Fruit fly (Drosophila melanogaster) whole organism, embryonic: ENCODE measurements around the gene PGRP-LF.

Source experiments
- Adf1 ChIP-seq: fragments of 200-800 bp; sonication (Bioruptor generic); IDR thresholded peaks from 2 replicates; pipeline ENCODE4 v1.3.6; 2022; ENCODE audit warnings: missing biosample characterization, missing genetic modification characterization
- Atf3 ChIP-seq: fragments of 200-800 bp; sonication (Bioruptor generic); optimal IDR thresholded peaks from 3 replicates; lab custom pipeline; 2016; ENCODE audit warnings: missing biosample characterization, missing genetic modification characterization
- CG10267 ChIP-seq: fragments of 200-800 bp; sonication (Bioruptor generic); optimal IDR thresholded peaks from 2 replicates; lab custom pipeline; 2018; ENCODE audit warnings: missing biosample characterization, mild to moderate bottlenecking, missing genetic modification characterization, moderate library complexity
- CG10565 ChIP-seq: fragments of 200-800 bp; sonication (Bioruptor generic); optimal IDR thresholded peaks from 3 replicates; lab custom pipeline; 2016; ENCODE audit warnings: missing biosample characterization, mild to moderate bottlenecking, missing genetic modification characterization
- CG10979 ChIP-seq: fragments of 200-800 bp; sonication (Bioruptor generic); optimal IDR thresholded peaks from 2 replicates; lab custom pipeline; 2018; ENCODE audit warnings: missing biosample characterization, mild to moderate bottlenecking, missing genetic modification characterization, moderate library complexity
- CG11723 ChIP-seq: fragments of 200-800 bp; sonication (Bioruptor generic); optimal IDR thresholded peaks from 2 replicates; lab custom pipeline; 2017; ENCODE audit warnings: missing biosample characterization, mild to moderate bottlenecking, missing genetic modification characterization
- CG13287 ChIP-seq: fragments of 200-800 bp; sonication (Bioruptor generic); IDR thresholded peaks from 2 replicates; pipeline ENCODE4 v1.3.6; 2022; ENCODE audit warnings: missing biosample characterization, missing genetic modification characterization; ENCODE audit not compliant: partially characterized antibody
- CG13624 ChIP-seq: fragments of 200-800 bp; sonication (Bioruptor generic); optimal IDR thresholded peaks from 2 replicates; lab custom pipeline; 2016; ENCODE audit warnings: missing biosample characterization, missing genetic modification characterization
- CG14014 ChIP-seq: fragments of 200-800 bp; sonication (Bioruptor generic); IDR thresholded peaks from 2 replicates; pipeline ENCODE4 v1.3.6; 2022; ENCODE audit warnings: missing biosample characterization, missing genetic modification characterization
- CG15514 ChIP-seq: fragments of 200-800 bp; sonication (Bioruptor generic); optimal IDR thresholded peaks from 3 replicates; lab custom pipeline; 2017; ENCODE audit warnings: missing biosample characterization, missing genetic modification characterization, mild to moderate bottlenecking, moderate library complexity, missing genetic modification reagents
- CG1602 ChIP-seq: fragments of 200-800 bp; sonication (Bioruptor generic); optimal IDR thresholded peaks from 3 replicates; lab custom pipeline; 2016; ENCODE audit warnings: missing biosample characterization, missing genetic modification characterization
- CG1792 ChIP-seq: fragments of 200-800 bp; sonication (Bioruptor generic); optimal IDR thresholded peaks from 2 replicates; lab custom pipeline; 2016; ENCODE audit warnings: missing biosample characterization, missing genetic modification characterization
- CG2116 ChIP-seq: fragments of 200-800 bp; sonication (Bioruptor generic); optimal IDR thresholded peaks from 3 replicates; lab custom pipeline; 2018; ENCODE audit warnings: missing biosample characterization, mild to moderate bottlenecking, missing genetic modification characterization
- CG2129 ChIP-seq: fragments of 200-800 bp; sonication (Bioruptor generic); IDR thresholded peaks from 2 replicates; pipeline ENCODE4 v1.3.6; 2022; ENCODE audit warnings: missing biosample characterization, missing genetic modification characterization; ENCODE audit not compliant: partially characterized antibody
- CG2875 ChIP-seq: fragments of 200-800 bp; sonication (Bioruptor generic); optimal IDR thresholded peaks from 2 replicates; lab custom pipeline; 2017; ENCODE audit warnings: missing biosample characterization, mild to moderate bottlenecking, missing genetic modification characterization, missing genetic modification reagents
- CG31365 ChIP-seq: fragments of 200-800 bp; sonication (Bioruptor generic); optimal IDR thresholded peaks from 2 replicates; lab custom pipeline; 2018; ENCODE audit warnings: missing biosample characterization, mild to moderate bottlenecking, missing genetic modification characterization
- CG31388 ChIP-seq: fragments of 200-800 bp; sonication (Bioruptor generic); optimal IDR thresholded peaks from 2 replicates; lab custom pipeline; 2016; ENCODE audit warnings: missing biosample characterization, missing genetic modification characterization
- CG34376 ChIP-seq: fragments of 200-800 bp; sonication (Bioruptor generic); optimal IDR thresholded peaks from 2 replicates; lab custom pipeline; 2018; ENCODE audit warnings: missing biosample characterization, mild to moderate bottlenecking, missing genetic modification characterization
- CG4854 ChIP-seq: fragments of 200-800 bp; sonication (Bioruptor generic); optimal IDR thresholded peaks from 2 replicates; lab custom pipeline; 2016; ENCODE audit warnings: missing biosample characterization, missing genetic modification characterization, inconsistent platforms
- CG8359 ChIP-seq: fragments of 200-800 bp; sonication (Bioruptor generic); optimal IDR thresholded peaks from 2 replicates; lab custom pipeline; 2017; ENCODE audit warnings: missing biosample characterization, mild to moderate bottlenecking, missing genetic modification characterization, borderline replicate concordance
- CG8765 ChIP-seq: fragments of 200-800 bp; sonication (Bioruptor generic); IDR thresholded peaks from 2 replicates; pipeline ENCODE4 v1.3.6; 2022; ENCODE audit warnings: missing biosample characterization, missing genetic modification characterization
- CG9437 ChIP-seq: fragments of 200-800 bp; sonication (Bioruptor generic); optimal IDR thresholded peaks from 2 replicates; lab custom pipeline; 2018; ENCODE audit warnings: missing biosample characterization, mild to moderate bottlenecking, missing genetic modification characterization
- CG9797 ChIP-seq: fragments of 200-800 bp; sonication (Bioruptor generic); optimal IDR thresholded peaks from 3 replicates; lab custom pipeline; 2018; ENCODE audit warnings: missing biosample characterization, mild to moderate bottlenecking, missing genetic modification characterization
- Deaf1 ChIP-seq: fragments of 200-800 bp; optimal IDR thresholded peaks from 3 replicates; lab custom pipeline; 2019; ENCODE audit warnings: missing biosample characterization, mild to moderate bottlenecking, missing genetic modification characterization, moderate library complexity
- HLH4C ChIP-seq: fragments of 200-800 bp; sonication (Bioruptor generic); IDR thresholded peaks from 3 replicates; pipeline ENCODE4 v1.3.6; 2022; ENCODE audit warnings: missing biosample characterization, missing genetic modification characterization; ENCODE audit not compliant: partially characterized antibody
- HmgD ChIP-seq: fragments of 200-800 bp; sonication (Bioruptor generic); optimal IDR thresholded peaks from 3 replicates; lab custom pipeline; 2016; ENCODE audit warnings: missing biosample characterization, missing genetic modification characterization
- Hmr ChIP-seq: fragments of 200-800 bp; sonication (Bioruptor generic); optimal IDR thresholded peaks from 3 replicates; lab custom pipeline; 2017; ENCODE audit warnings: mild to moderate bottlenecking, missing biosample characterization, missing genetic modification reagents, missing genetic modification characterization
- MTF-1 ChIP-seq: fragments of 200-800 bp; sonication (Bioruptor generic); optimal IDR thresholded peaks from 2 replicates; lab custom pipeline; 2018; ENCODE audit warnings: missing biosample characterization, mild to moderate bottlenecking, missing genetic modification characterization, borderline replicate concordance
- Mes4 ChIP-seq: fragments of 200-800 bp; sonication (Bioruptor generic); optimal IDR thresholded peaks from 2 replicates; lab custom pipeline; 2016; ENCODE audit warnings: missing biosample characterization, missing genetic modification characterization
- Nf-YB ChIP-seq: fragments of 200-800 bp; sonication (Bioruptor generic); optimal IDR thresholded peaks from 3 replicates; lab custom pipeline; 2019; ENCODE audit warnings: missing biosample characterization, mild to moderate bottlenecking, missing genetic modification characterization, moderate library complexity
- Sry-β ChIP-seq: fragments of 200-800 bp; sonication (Bioruptor generic); optimal IDR thresholded peaks from 2 replicates; lab custom pipeline; 2018; ENCODE audit warnings: missing biosample characterization, mild to moderate bottlenecking, missing genetic modification characterization, moderate library complexity
- cato ChIP-seq: fragments of 200-800 bp; sonication (Bioruptor generic); optimal IDR thresholded peaks from 2 replicates; lab custom pipeline; 2016; ENCODE audit warnings: missing biosample characterization, missing genetic modification characterization, borderline replicate concordance
- crp ChIP-seq, 2 experiments: fragments of 200-800 bp; sonication (Bioruptor generic); optimal IDR thresholded peaks; 2 replicates in 1 of 2; 3 replicates in 1 of 2; lab custom pipeline; 2017; ENCODE audit warnings: missing biosample characterization in 2 of 2, missing genetic modification characterization in 2 of 2, mild to moderate bottlenecking in 1 of 2, moderate library complexity in 1 of 2
- dati ChIP-seq: fragments of 200-800 bp; sonication (Bioruptor generic); IDR thresholded peaks from 2 replicates; pipeline ENCODE4 v1.3.6; 2022; ENCODE audit warnings: missing biosample characterization, missing genetic modification characterization
- fd3F ChIP-seq: fragments of 200-800 bp; sonication (Bioruptor generic); optimal IDR thresholded peaks from 2 replicates; lab custom pipeline; 2018; ENCODE audit warnings: missing biosample characterization, mild to moderate bottlenecking, missing genetic modification characterization, moderate library complexity
- kah ChIP-seq: fragments of 200-800 bp; sonication (Bioruptor generic); optimal IDR thresholded peaks from 2 replicates; lab custom pipeline; 2018; ENCODE audit warnings: missing biosample characterization, mild to moderate bottlenecking, missing genetic modification characterization
- nau ChIP-seq: fragments of 200-800 bp; sonication (Bioruptor generic); optimal IDR thresholded peaks from 3 replicates; lab custom pipeline; 2017; ENCODE audit warnings: missing biosample characterization, mild to moderate bottlenecking, missing genetic modification characterization, missing genetic modification reagents
- odd ChIP-seq: fragments of 200-800 bp; sonication (Bioruptor generic); optimal IDR thresholded peaks from 2 replicates; lab custom pipeline; 2017; ENCODE audit warnings: missing biosample characterization, mild to moderate bottlenecking, missing genetic modification characterization
- otp ChIP-seq: fragments of 200-800 bp; sonication (Bioruptor generic); IDR thresholded peaks from 3 replicates; pipeline ENCODE4, ENCODE4 v1.3.6; 2022; ENCODE audit warnings: missing biosample characterization, missing genetic modification characterization
- ro ChIP-seq: fragments of 200-800 bp; sonication (Bioruptor generic); IDR thresholded peaks from 2 replicates; pipeline ENCODE4 v1.3.6; 2022; ENCODE audit warnings: missing biosample characterization, missing genetic modification characterization
- sens ChIP-seq: fragments of 200-800 bp; sonication (Bioruptor generic); peaks from one replicate; lab custom pipeline; 2016; ENCODE audit warnings: missing biosample characterization, missing genetic modification characterization
- seq ChIP-seq: fragments of 200-800 bp; sonication (Bioruptor generic); IDR thresholded peaks from 2 replicates; pipeline ENCODE4 v1.3.6; 2022; ENCODE audit warnings: missing biosample characterization, missing genetic modification characterization
- sim ChIP-seq: fragments of 200-800 bp; sonication (Bioruptor generic); IDR thresholded peaks from 2 replicates; pipeline ENCODE4 v1.3.6; 2022; ENCODE audit warnings: missing biosample characterization, missing genetic modification characterization
- sug ChIP-seq: fragments of 200-800 bp; optimal IDR thresholded peaks from 2 replicates; lab custom pipeline; 2019; ENCODE audit warnings: missing biosample characterization, mild to moderate bottlenecking, missing genetic modification characterization, moderate library complexity
- tap ChIP-seq: fragments of 200-800 bp; optimal IDR thresholded peaks from 3 replicates; lab custom pipeline; 2019; ENCODE audit warnings: missing biosample characterization, mild to moderate bottlenecking, missing genetic modification characterization, moderate library complexity
- tll ChIP-seq, 2 experiments: fragments of 200-800 bp in 1 of 2; fragments of >200 bp in 1 of 2; sonication (Bioruptor generic) in 1 of 2; optimal IDR thresholded peaks; 2 replicates each; lab custom pipeline; 2017 to 2019; ENCODE audit warnings: missing biosample characterization in 2 of 2, missing genetic modification characterization in 2 of 2, mild to moderate bottlenecking in 1 of 2, moderate library complexity in 1 of 2
- tx ChIP-seq: fragments of 200-800 bp; sonication (Bioruptor generic); optimal IDR thresholded peaks from 2 replicates; lab custom pipeline; 2016; ENCODE audit warnings: missing biosample characterization, missing genetic modification characterization
- unc-4 ChIP-seq: fragments of 200-800 bp; sonication (Bioruptor generic); IDR thresholded peaks from 2 replicates; pipeline ENCODE4 v1.3.6; 2022; ENCODE audit warnings: missing biosample characterization, missing genetic modification characterization; ENCODE audit not compliant: partially characterized antibody

Gene PGRP-LF

dm6 chr3L:9383345-9384075 is 34.1 kb downstream of the PGRP-LF start, which contains the start of gene Hsp27 (continued):
- TF ChIP-seq Nf-YB (GFP tag; lab: Kevin White, UChicago) (peak; percentile 86), Hmr (GFP tag; lab: Kevin White, UChicago) (peak; percentile 98), CG10979 (peak; percentile 99), CG31365 (tag; lab: Kevin White, UChicago) (peak; percentile 89), tx (GFP tag; lab: Kevin White, UChicago) (peak; percentile 70), CG8359 (GFP tag; lab: Kevin White, UChicago) (peak; percentile 94), CG34376 (peak; percentile 94), Mes4 (GFP tag; lab: Kevin White, UChicago) (peak; percentile 68), HLH4C (GFP tag; lab: Robert Waterston, UW) (no peak), CG10267 (peak; percentile 94), CG1602 (GFP tag; lab: Kevin White, UChicago) (peak; percentile 98), cato (GFP tag; lab: Kevin White, UChicago) (peak; percentile 97), CG14014 (peak; percentile 96), CG2129 (GFP tag; lab: Robert Waterston, UW) (no peak), tap (tag; lab: Kevin White, UChicago) (peak; percentile 96), odd (GFP tag; lab: Kevin White, UChicago) (peak; percentile 95), sim (GFP tag; lab: Robert Waterston, UW) (peak; percentile 97), Adf1 (GFP tag; lab: Robert Waterston, UW) (peak; percentile 87), Atf3 (GFP tag; lab: Kevin White, UChicago) (peak; percentile 74), crp (GFP tag; optimal IDR thresholded peaks at IDR 0.05; lab: Kevin White, UChicago) (peak; percentile 4 to 66), CG2116 (peak; percentile 82), CG13624 (GFP tag; lab: Kevin White, UChicago) (peak; percentile 96), tll (GFP tag; optimal IDR thresholded peaks at IDR 0.05; lab: Kevin White, UChicago) (peak in 1 of 2 experiments; percentile 50), CG9437 (peak; percentile 92), kah (peak; percentile 91), nau (GFP tag; lab: Kevin White, UChicago) (peak; percentile 99), CG31388 (GFP tag; lab: Kevin White, UChicago) (peak; percentile 96), unc-4 (no peak), CG2875 (GFP tag; lab: Kevin White, UChicago) (peak; percentile 99), fd3F (peak; percentile 94), CG13287 (GFP tag; lab: Robert Waterston, UW) (no peak; the same call in 1 of the 2 replicates), CG15514 (peak; percentile 93), Sry-β (GFP tag; lab: Kevin White, UChicago) (peak; percentile 70), CG10565 (GFP tag; lab: Kevin White, UChicago) (peak; percentile 92), Deaf1 (tag; lab: Kevin White, UChicago) (peak; percentile 86), CG9797 (GFP tag; lab: Kevin White, UChicago) (peak; percentile 50), sug (tag; lab: Kevin White, UChicago) (peak; percentile 87), sens (GFP tag; lab: Kevin White, UChicago) (peak; percentile 99), MTF-1 (GFP tag; lab: Kevin White, UChicago) (peak; percentile 94), HmgD (GFP tag; lab: Kevin White, UChicago) (peak; percentile 38), CG1792 (GFP tag; lab: Kevin White, UChicago) (peak; percentile 92), seq (GFP tag; lab: Robert Waterston, UW) (peak; percentile 97), ro (peak; percentile 96), CG8765 (peak; percentile 97), CG11723 (GFP tag; lab: Kevin White, UChicago) (peak; percentile 96), otp (GFP tag; lab: Robert Waterston, UW) (peak; percentile 97), dati (GFP tag; lab: Robert Waterston, UW) (peak; percentile 96), CG4854 (GFP tag; lab: Kevin White, UChicago) (peak; percentile 96)
